Fruit fly (Drosophila melanogaster) whole organism, prepupa: ENCODE measurements around the gene CG12096.
"Not testable (repeated sequence)": the region's sequence is repeated elsewhere in the genome, so short reads cannot be mapped to it uniquely, and the experiment has no call there.

ENCODE experiments used
- CG15336 ChIP-seq: fragments of 200-800 bp; sonication (Bioruptor generic); IDR thresholded peaks from 2 replicates; pipeline ENCODE4 v1.3.6; 2022; ENCODE audit warnings: missing biosample characterization, missing genetic modification characterization
- CG1621 ChIP-seq: fragments of 200-800 bp; sonication (Bioruptor generic); optimal IDR thresholded peaks from 3 replicates; lab custom pipeline; 2018; ENCODE audit warnings: missing biosample characterization, mild to moderate bottlenecking, missing genetic modification characterization
- CG32006 ChIP-seq: fragments of 200-800 bp; sonication (Bioruptor generic); optimal IDR thresholded peaks from 3 replicates; lab custom pipeline; 2017; ENCODE audit warnings: missing biosample characterization, mild to moderate bottlenecking, missing genetic modification characterization
- CG8119 ChIP-seq: fragments of 200-800 bp; sonication (Bioruptor generic); IDR thresholded peaks from 3 replicates; pipeline ENCODE4 v1.3.6; 2022; ENCODE audit warnings: missing biosample characterization, missing genetic modification characterization
- Gug ChIP-seq: fragments of 200-800 bp; sonication (Bioruptor generic); IDR thresholded peaks from 2 replicates; pipeline ENCODE4 v1.3.6; 2022; ENCODE audit warnings: missing biosample characterization, missing genetic modification characterization
- acj6 ChIP-seq: fragments of 200-800 bp; sonication (Bioruptor generic); optimal IDR thresholded peaks from 3 replicates; lab custom pipeline; 2016; ENCODE audit warnings: missing biosample characterization, missing genetic modification characterization
- fd85E ChIP-seq: fragments of 200-800 bp; sonication (Bioruptor generic); optimal IDR thresholded peaks from 3 replicates; lab custom pipeline; 2016; ENCODE audit warnings: missing biosample characterization, missing genetic modification characterization

- TF ChIP-seq Gug (GFP tag; lab: Robert Waterston, UW); CG15336 (GFP tag; lab: Robert Waterston, UW); CG1621 (tag; lab: Kevin White, UChicago); fd85E (GFP tag; lab: Kevin White, UChicago); acj6; CG32006 (GFP tag; lab: Kevin White, UChicago); CG8119: not testable (repeated sequence)
Measured at dm6 chrX:13184178-13184577, 24.8 kb downstream of the CG12096 start, which contains the start of gene CG32641.
